Worm (Caenorhabditis elegans): ENCODE results near the gene srxa-4.

srxa-4 gene

DNA sequence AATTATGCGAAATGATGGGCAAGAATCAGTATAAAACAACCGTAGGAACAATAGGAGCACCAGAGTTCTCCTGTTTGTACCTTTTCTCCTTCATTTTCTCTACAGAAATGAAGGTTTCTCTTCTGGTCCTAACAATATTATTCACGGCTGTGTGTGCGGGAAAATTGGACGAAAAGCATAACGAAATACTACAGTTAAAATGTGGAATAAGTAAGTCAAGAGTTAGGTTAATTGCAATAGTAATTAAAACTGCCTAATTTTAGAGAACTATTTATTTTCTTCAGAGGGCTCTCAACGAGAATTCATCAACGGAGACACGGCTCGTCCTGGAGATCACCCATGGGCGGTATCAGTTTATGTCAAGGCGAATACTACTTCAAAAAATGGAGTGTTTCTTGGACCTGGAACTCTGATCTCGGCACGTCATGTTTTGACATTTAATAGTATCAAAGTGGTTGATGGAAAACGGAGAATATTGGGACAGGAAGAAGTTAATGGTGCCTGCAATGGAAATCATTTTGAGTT, 29.1 kb downstream of the srxa-4 start, which contains the start of gene try-12:
Gene try-12, plus strand, starts transcription at position 51 of the 525 bp plus-strand sequence.
- TF ChIP-seq pes-1 (GFP tag; IDR thresholded peaks at IDR 0.05), result no peak
- TF ChIP-seq ets-7 (tag; optimal IDR thresholded peaks at IDR 0.05), result no peak
- TF ChIP-seq tbx-37 (GFP tag; conservative IDR thresholded peaks at IDR 0.05), result no peak
- TF ChIP-seq tra-4 (tag; optimal IDR thresholded peaks at IDR 0.05), result no peak

DNA sequence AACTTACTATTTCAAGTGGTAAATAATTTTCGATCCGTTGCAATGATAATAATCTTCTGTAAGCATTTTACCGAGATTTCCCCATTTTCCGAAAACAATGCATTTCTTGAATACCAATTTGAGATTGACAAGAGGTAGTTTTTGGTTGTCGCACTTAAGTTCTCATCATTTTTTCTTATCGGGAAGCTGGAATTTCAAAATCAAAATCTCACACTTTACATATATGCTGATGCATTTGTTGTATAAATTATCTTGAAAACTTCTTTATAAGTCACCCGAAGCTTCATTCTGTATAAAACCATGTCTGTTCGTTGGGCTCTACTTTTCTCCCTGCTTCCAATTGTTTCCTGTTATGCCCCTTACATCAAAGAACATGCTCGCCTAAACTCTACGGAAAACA, 31.2 kb downstream of the srxa-4 start, which contains the start of gene try-11:
Gene try-11, plus strand, starts transcription at position 301 of the 400 bp plus-strand sequence.
- TF ChIP-seq tbx-37 (GFP tag; conservative IDR thresholded peaks at IDR 0.05), result no peak
- no peak for TF ChIP-seq ceh-13 (GFP tag; optimal IDR thresholded peaks at IDR 0.05)
- TF ChIP-seq ama-1 (optimal IDR thresholded peaks at IDR 0.05), result no peak
- TF ChIP-seq ceh-36 (tag; optimal IDR thresholded peaks at IDR 0.05), result no peak
- TF ChIP-seq F13C5.2 (tag; optimal IDR thresholded peaks at IDR 0.05), result no peak
- TF ChIP-seq sea-1 (GFP tag; conservative IDR thresholded peaks at IDR 0.05), result no peak
- TF ChIP-seq ets-7 (tag; optimal IDR thresholded peaks at IDR 0.05), result no peak
- TF ChIP-seq tbx-11 (GFP tag; IDR thresholded peaks at IDR 0.05), result no peak
- TF ChIP-seq tra-4 (tag; optimal IDR thresholded peaks at IDR 0.05), result no peak
- no peak for TF ChIP-seq scrt-1 (GFP tag; IDR thresholded peaks at IDR 0.05)
- TF ChIP-seq pes-1 (GFP tag; IDR thresholded peaks at IDR 0.05), result no peak
- TF ChIP-seq hnd-1 (tag; optimal IDR thresholded peaks at IDR 0.05), result no peak
- no peak for TF ChIP-seq aly-1 (tag; optimal IDR thresholded peaks at IDR 0.05)

DNA sequence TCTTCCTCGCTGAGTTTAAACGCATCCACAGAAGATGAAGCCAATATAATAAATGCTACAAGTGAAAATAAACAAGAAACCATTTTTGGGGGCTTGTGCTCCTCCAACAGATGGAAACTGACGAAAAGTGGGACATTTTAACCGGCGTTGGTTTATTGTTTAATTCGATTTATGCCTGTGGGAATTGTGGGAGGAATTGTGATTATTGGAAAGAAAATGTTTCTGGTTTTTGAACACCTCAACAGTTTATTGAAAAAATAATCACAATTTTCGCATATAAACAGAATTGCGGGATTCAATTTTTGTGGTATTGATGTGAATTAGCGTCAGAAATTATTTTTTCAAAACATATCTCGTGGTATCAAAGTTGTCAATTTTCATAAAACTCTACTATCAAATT, 34.0 kb downstream of the srxa-4 start, which contains the start of gene try-8:
Gene try-8, minus strand, starts transcription at position 101 of the 400 bp plus-strand sequence.
- TF ChIP-seq hnd-1 (tag; optimal IDR thresholded peaks at IDR 0.05) (no peak), pes-1 (GFP tag; IDR thresholded peaks at IDR 0.05) (no peak)

DNA sequence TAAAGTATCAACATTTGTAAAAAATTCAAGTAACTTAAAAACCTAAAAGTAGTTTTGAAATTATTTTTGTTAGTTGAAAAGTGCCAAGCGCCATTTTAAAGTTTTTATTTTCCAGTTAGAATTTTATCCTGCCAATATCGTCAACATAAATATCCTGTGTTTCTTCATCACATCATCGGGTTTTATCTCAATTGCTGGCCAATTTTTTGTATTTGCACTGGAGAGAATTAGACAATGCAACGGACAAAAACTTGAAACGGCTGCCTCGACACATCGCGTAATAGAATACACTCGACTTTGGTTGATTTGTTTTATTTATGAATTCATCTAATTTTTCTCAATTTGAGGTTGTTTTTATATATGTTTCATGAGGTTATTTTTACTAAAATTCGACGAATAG, 34.7 kb downstream of the srxa-4 start, which contains the start of gene F25E5.2:
Gene F25E5.2, plus strand, starts transcription at position 301 of the 400 bp plus-strand sequence.
- TF ChIP-seq hmg-4 (GFP tag; optimal IDR thresholded peaks at IDR 0.05) (no peak), tra-4 (tag; optimal IDR thresholded peaks at IDR 0.05) (no peak), pes-1 (GFP tag; IDR thresholded peaks at IDR 0.05) (no peak), B0310.2 (tag; optimal IDR thresholded peaks at IDR 0.05) (no peak), hnd-1 (tag; optimal IDR thresholded peaks at IDR 0.05) (no peak), ceh-13 (GFP tag; optimal IDR thresholded peaks at IDR 0.05) (no peak), ets-7 (tag; optimal IDR thresholded peaks at IDR 0.05) (no peak), tbx-11 (GFP tag; IDR thresholded peaks at IDR 0.05) (no peak), ceh-36 (tag; optimal IDR thresholded peaks at IDR 0.05) (no peak), flt-1 (GFP tag; IDR thresholded peaks at IDR 0.05) (no peak), ama-1 (optimal IDR thresholded peaks at IDR 0.05) (no peak), sea-1 (GFP tag; conservative IDR thresholded peaks at IDR 0.05) (no peak), scrt-1 (GFP tag; IDR thresholded peaks at IDR 0.05) (no peak), F13C5.2 (tag; optimal IDR thresholded peaks at IDR 0.05) (no peak), hmbx-1 (tag; optimal IDR thresholded peaks at IDR 0.05) (no peak)

DNA sequence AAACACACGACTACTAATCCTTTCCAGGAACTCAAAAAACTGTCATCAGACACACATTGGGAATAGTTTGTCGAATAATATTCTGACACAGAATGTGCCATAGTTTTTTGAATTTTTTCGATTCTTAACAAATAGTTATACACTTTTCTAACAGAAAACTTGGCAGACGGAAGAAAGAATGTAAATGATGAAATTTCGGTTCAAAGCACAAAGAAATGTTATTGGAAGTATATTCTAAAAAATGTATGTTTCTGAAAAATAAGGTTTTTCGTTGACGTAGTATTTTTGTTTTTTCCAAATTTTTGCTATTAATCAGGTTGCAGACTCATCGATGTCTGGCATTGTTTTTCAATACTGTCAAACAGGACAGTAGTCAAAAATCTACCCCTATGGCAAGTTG, 40.6 kb downstream of the srxa-4 start, which contains the start of gene srh-92:
Gene srh-92, minus strand, starts transcription at position 101 of the 400 bp plus-strand sequence.
- TF ChIP-seq scrt-1 (GFP tag; IDR thresholded peaks at IDR 0.05) (no peak), tra-4 (tag; optimal IDR thresholded peaks at IDR 0.05) (no peak), ets-7 (tag; optimal IDR thresholded peaks at IDR 0.05) (no peak), ama-1 (optimal IDR thresholded peaks at IDR 0.05) (no peak), tbx-11 (GFP tag; IDR thresholded peaks at IDR 0.05) (no peak), sea-1 (GFP tag; conservative IDR thresholded peaks at IDR 0.05) (no peak), B0310.2 (tag; optimal IDR thresholded peaks at IDR 0.05) (no peak), ceh-13 (GFP tag; optimal IDR thresholded peaks at IDR 0.05) (no peak), hmg-4 (GFP tag; optimal IDR thresholded peaks at IDR 0.05) (no peak), ceh-36 (tag; optimal IDR thresholded peaks at IDR 0.05) (no peak), flt-1 (GFP tag; IDR thresholded peaks at IDR 0.05) (no peak)

DNA sequence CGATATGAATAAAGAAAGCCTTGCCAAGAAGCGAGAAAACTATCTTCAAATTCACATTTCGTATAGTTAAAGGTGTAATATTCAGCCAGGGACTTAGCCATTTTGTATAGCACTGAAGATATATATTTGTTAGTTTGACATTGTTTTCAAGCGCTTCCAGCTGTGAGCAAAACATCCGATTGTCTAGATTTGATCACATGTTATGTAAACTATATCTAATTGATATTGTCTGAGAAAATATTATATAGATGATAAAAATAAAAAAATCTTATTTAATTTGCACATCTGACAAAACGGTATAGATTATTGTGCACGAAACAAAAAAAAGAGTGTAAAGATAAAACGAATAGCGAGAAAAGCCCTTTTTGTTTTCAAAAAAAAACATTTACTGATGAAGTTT, 44.4 kb downstream of the srxa-4 start, which contains the start of gene srh-89:
Gene srh-89, minus strand, starts transcription at position 101 of the 400 bp plus-strand sequence.
- TF ChIP-seq ama-1 (optimal IDR thresholded peaks at IDR 0.05) (no peak), sea-1 (GFP tag; conservative IDR thresholded peaks at IDR 0.05) (no peak), hnd-1 (tag; optimal IDR thresholded peaks at IDR 0.05) (no peak), hmbx-1 (tag; optimal IDR thresholded peaks at IDR 0.05) (no peak), scrt-1 (GFP tag; IDR thresholded peaks at IDR 0.05) (no peak), tbx-37 (GFP tag; conservative IDR thresholded peaks at IDR 0.05) (no peak), aly-1 (tag; optimal IDR thresholded peaks at IDR 0.05) (no peak), flt-1 (GFP tag; IDR thresholded peaks at IDR 0.05) (no peak), ceh-13 (GFP tag; optimal IDR thresholded peaks at IDR 0.05) (no peak), hmg-4 (GFP tag; optimal IDR thresholded peaks at IDR 0.05) (no peak), tbx-11 (GFP tag; IDR thresholded peaks at IDR 0.05) (no peak)

DNA sequence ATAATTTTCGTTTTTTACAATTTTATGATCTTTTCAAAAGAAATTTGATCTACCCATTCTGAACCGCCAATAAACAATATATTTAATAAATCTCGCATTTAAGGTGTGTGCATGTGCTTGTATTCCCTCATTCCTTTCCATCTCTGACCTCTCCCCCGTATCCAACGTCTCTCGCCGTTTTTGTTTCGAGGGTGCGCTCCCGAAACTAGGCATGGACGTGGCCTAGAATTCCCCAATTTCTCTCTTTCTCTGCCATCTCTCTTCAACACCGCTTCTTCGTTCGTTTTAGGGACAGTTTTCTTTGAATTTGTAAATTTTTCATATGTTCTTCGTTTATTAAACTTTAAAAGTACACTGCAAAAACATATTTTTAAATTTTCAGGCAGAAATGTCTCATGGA, 45.2 kb downstream of the srxa-4 start, which contains the start of gene F25E5.1:
Gene F25E5.1, plus strand, starts transcription at position 376 of the 400 bp plus-strand sequence.
- TF ChIP-seq flt-1 (GFP tag; IDR thresholded peaks at IDR 0.05) (no peak), scrt-1 (GFP tag; IDR thresholded peaks at IDR 0.05) (no peak), ama-1 (optimal IDR thresholded peaks at IDR 0.05) (no peak), hnd-1 (tag; optimal IDR thresholded peaks at IDR 0.05) (no peak), sea-1 (GFP tag; conservative IDR thresholded peaks at IDR 0.05) (no peak), pes-1 (GFP tag; IDR thresholded peaks at IDR 0.05) (no peak), ceh-36 (tag; optimal IDR thresholded peaks at IDR 0.05) (no peak), hmbx-1 (tag; optimal IDR thresholded peaks at IDR 0.05) (no peak), B0310.2 (tag; optimal IDR thresholded peaks at IDR 0.05) (no peak), tra-4 (tag; optimal IDR thresholded peaks at IDR 0.05) (no peak), tbx-11 (GFP tag; IDR thresholded peaks at IDR 0.05) (no peak), tbx-37 (GFP tag; conservative IDR thresholded peaks at IDR 0.05) (peak; percentile 62; the same call in 1 of the 2 replicates), ets-7 (tag; optimal IDR thresholded peaks at IDR 0.05) (no peak), F13C5.2 (tag; optimal IDR thresholded peaks at IDR 0.05) (peak; percentile 47), ceh-13 (GFP tag; optimal IDR thresholded peaks at IDR 0.05) (no peak), aly-1 (tag; optimal IDR thresholded peaks at IDR 0.05) (peak; percentile 3), hmg-4 (GFP tag; optimal IDR thresholded peaks at IDR 0.05) (no peak)

Data from whole organism, early embryonic.